Worm (Caenorhabditis elegans) whole organism, L3 larva: ENCODE results near the gene smc-4.

ENCODE experiments used
- ama-1 ChIP-seq: fragments of 150-350 bp; optimal IDR thresholded peaks from 2 replicates; lab custom pipeline; 2018
- daf-12 ChIP-seq: fragments of 150-350 bp; optimal IDR thresholded peaks from 2 replicates; lab custom pipeline; 2014; ENCODE audit warnings: missing biosample characterization, missing genetic modification reagents, missing genetic modification characterization
- elt-3 ChIP-seq, 3 experiments: fragments of 150-350 bp in 1 of 3; sonication (generic microtip) in 2 of 3; optimal IDR thresholded peaks; 2 replicates in 2 of 3; 4 replicates in 1 of 3; lab custom pipeline; 2014 to 2017; ENCODE audit warnings: missing biosample characterization in 3 of 3, missing genetic modification characterization in 3 of 3
- lin-15B ChIP-seq: fragments of 150-350 bp; optimal IDR thresholded peaks from 2 replicates; lab custom pipeline; 2014; ENCODE audit warnings: missing biosample characterization, missing genetic modification characterization
- mdl-1 ChIP-seq: fragments of 150-350 bp; optimal IDR thresholded peaks from 2 replicates; lab custom pipeline; 2014; ENCODE audit warnings: missing biosample characterization, missing genetic modification characterization
- nhr-28 ChIP-seq: fragments of 150-350 bp; optimal IDR thresholded peaks from 2 replicates; lab custom pipeline; 2014; ENCODE audit warnings: missing biosample characterization, missing genetic modification characterization
- unc-62 ChIP-seq: fragments of 150-350 bp; sonication (generic microtip); optimal IDR thresholded peaks from 4 replicates; lab custom pipeline; 2014; ENCODE audit warnings: missing biosample characterization, missing genetic modification reagents, missing genetic modification characterization

DNA sequence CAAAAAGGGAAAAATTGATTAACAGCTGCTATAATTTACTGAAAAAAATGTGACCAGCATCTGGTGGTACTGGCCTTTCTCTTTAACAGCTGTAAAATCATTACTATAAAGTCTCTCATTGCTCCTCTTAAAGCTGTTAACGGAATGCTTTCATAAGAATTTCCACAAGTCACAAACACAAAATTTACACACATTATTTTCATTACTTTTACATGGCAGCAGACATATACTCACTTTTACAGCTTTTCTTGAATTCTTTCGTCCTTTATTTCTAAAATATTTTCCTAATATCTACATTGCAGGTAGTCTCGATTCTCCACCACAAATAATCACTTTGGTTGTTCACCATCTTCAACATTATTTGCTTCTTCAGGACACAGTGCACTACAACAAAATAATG lies 34.0 kb upstream of the smc-4 start, which contains the start of gene imph-1:
- TF ChIP-seq nhr-28 (tag; lab: Kevin White, UChicago) (no peak), elt-3 (tag; optimal IDR thresholded peaks at IDR 0.05; lab: Kevin White, UChicago) (no peak), unc-62 (GFP tag; lab: Kevin White, UChicago) (no peak), mdl-1 (tag; lab: Kevin White, UChicago) (no peak), lin-15B (tag; lab: Kevin White, UChicago) (no peak), daf-12 (tag; lab: Kevin White, UChicago) (no peak), ama-1 (lab: Kevin White, UChicago) (no peak)
